Fruit fly (Drosophila melanogaster): Measurements from ENCODE around the gene CG32815.

Gene CG32815

dm6 chrX:935049-935900, 3.0 kb downstream of the CG32815 start, which contains the start of gene TRAM (continued):
- TF ChIP-seq salm (tag; optimal IDR thresholded peaks at IDR 0.05) = peak; percentile 93
- no peak for TF ChIP-seq cad (GFP tag; optimal IDR thresholded peaks at IDR 0.05)
- peak; percentile 97 for TF ChIP-seq dmrt11E (tag; optimal IDR thresholded peaks at IDR 0.05)
- peak; percentile 99 for TF ChIP-seq Hmr (GFP tag; optimal IDR thresholded peaks at IDR 0.05)
- TF ChIP-seq CG1529 (GFP tag; optimal IDR thresholded peaks at IDR 0.05) = peak; percentile 98
- peak; percentile 69 for TF ChIP-seq CTCF (GFP tag; optimal IDR thresholded peaks at IDR 0.05)
- TF ChIP-seq sob (GFP tag; IDR thresholded peaks at IDR 0.05) = peak; percentile 99
- TF ChIP-seq inv (GFP tag; IDR thresholded peaks at IDR 0.05; ENCODE audit: partially characterized antibody) = peak; percentile 74
- peak; percentile 29 for TF ChIP-seq HLHmδ (GFP tag; optimal IDR thresholded peaks at IDR 0.05)
- peak; percentile 95 for TF ChIP-seq gcm2 (GFP tag; optimal IDR thresholded peaks at IDR 0.05)
- peak; percentile 99 for TF ChIP-seq CG4617 (GFP tag; optimal IDR thresholded peaks at IDR 0.05; ENCODE audit: borderline replicate concordance)
- peak; percentile 99 for TF ChIP-seq Optix (GFP tag; IDR thresholded peaks at IDR 0.05)
- peak; percentile 99 for TF ChIP-seq org-1 (GFP tag; optimal IDR thresholded peaks at IDR 0.05)
- TF ChIP-seq bbx (GFP tag; IDR thresholded peaks at IDR 0.05; ENCODE audit: partially characterized antibody) = peak; percentile 79
- TF ChIP-seq ERR (GFP tag; optimal IDR thresholded peaks at IDR 0.05) = peak; percentile 95
- peak; percentile 98 for TF ChIP-seq zfh2 (GFP tag; optimal IDR thresholded peaks at IDR 0.05)
- TF ChIP-seq CG1792 (GFP tag; optimal IDR thresholded peaks at IDR 0.05) = peak; percentile 97
- TF ChIP-seq ATbp (GFP tag; optimal IDR thresholded peaks at IDR 0.05) = peak; percentile 98
- peak; percentile 100 for TF ChIP-seq CG17328 (GFP tag; IDR thresholded peaks at IDR 0.05)
- TF ChIP-seq CG8089 (GFP tag; optimal IDR thresholded peaks at IDR 0.05) = peak; percentile 98
- TF ChIP-seq onecut (GFP tag; IDR thresholded peaks at IDR 0.05) = peak; percentile 97
- TF ChIP-seq CG4854 (GFP tag; optimal IDR thresholded peaks at IDR 0.05) = peak; percentile 94
- TF ChIP-seq gsb-n (tag; optimal IDR thresholded peaks at IDR 0.05) = peak; percentile 96
- TF ChIP-seq Mrtf (GFP tag; IDR thresholded peaks at IDR 0.05) = peak; percentile 99
- peak; percentile 98 for TF ChIP-seq Mad (GFP tag; optimal IDR thresholded peaks at IDR 0.05)
- TF ChIP-seq Xrp1 (GFP tag; IDR thresholded peaks at IDR 0.05) = peak; percentile 99
- peak; percentile 98 for TF ChIP-seq dmrt99B (tag; optimal IDR thresholded peaks at IDR 0.05)
- TF ChIP-seq cas (GFP tag; IDR thresholded peaks at IDR 0.05) = peak; percentile 97
- peak; percentile 91 for TF ChIP-seq CG10321 (GFP tag; IDR thresholded peaks at IDR 0.05)
- TF ChIP-seq CG9609 (GFP tag; optimal IDR thresholded peaks at IDR 0.05) = peak; percentile 99
- peak; percentile 98 for TF ChIP-seq CG13424 (tag; optimal IDR thresholded peaks at IDR 0.05)
- TF ChIP-seq Ssrp (tag; optimal IDR thresholded peaks at IDR 0.05) = peak; percentile 97
- peak; percentile 99 for TF ChIP-seq jumu (GFP tag; optimal IDR thresholded peaks at IDR 0.05)
- peak; percentile 97 for TF ChIP-seq Taf1 (GFP tag; IDR thresholded peaks at IDR 0.05)
- TF ChIP-seq Bteb2 (GFP tag; optimal IDR thresholded peaks at IDR 0.05) = peak; percentile 95
- TF ChIP-seq h (optimal IDR thresholded peaks at IDR 0.05) = no peak
- TF ChIP-seq C15 (GFP tag; IDR thresholded peaks at IDR 0.05) = peak; percentile 97
- TF ChIP-seq Neu2 (GFP tag; optimal IDR thresholded peaks at IDR 0.05; ENCODE audit: borderline replicate concordance) = peak; percentile 92
- TF ChIP-seq Chrac-16 (GFP tag; optimal IDR thresholded peaks at IDR 0.05) = peak; percentile 99
- peak; percentile 98 for TF ChIP-seq CG11093 (GFP tag; IDR thresholded peaks at IDR 0.05)
- TF ChIP-seq unpg (GFP tag; optimal IDR thresholded peaks at IDR 0.05) = peak; percentile 98
- peak; percentile 98 for TF ChIP-seq CG11695 (GFP tag; IDR thresholded peaks at IDR 0.05)
- peak; percentile 99 for TF ChIP-seq wdn (GFP tag; IDR thresholded peaks at IDR 0.05)
- peak; percentile 86 for TF ChIP-seq CG7271 (tag; optimal IDR thresholded peaks at IDR 0.05)
- TF ChIP-seq CG17802 (tag; optimal IDR thresholded peaks at IDR 0.05) = peak; percentile 89
- TF ChIP-seq jigr1 (GFP tag; IDR thresholded peaks at IDR 0.05) = peak; percentile 96
- TF ChIP-seq CG10431 (GFP tag; optimal IDR thresholded peaks at IDR 0.05) = peak; percentile 96
- TF ChIP-seq zfh1 (GFP tag; IDR thresholded peaks at IDR 0.05) = peak; percentile 99
- peak; percentile 88 for TF ChIP-seq CG5180 (GFP tag; optimal IDR thresholded peaks at IDR 0.05)
- TF ChIP-seq CG10366 (GFP tag; IDR thresholded peaks at IDR 0.05) = peak; percentile 99
